Fruit fly (Drosophila melanogaster): Measurements from ENCODE around the gene CG31029.

DNA sequence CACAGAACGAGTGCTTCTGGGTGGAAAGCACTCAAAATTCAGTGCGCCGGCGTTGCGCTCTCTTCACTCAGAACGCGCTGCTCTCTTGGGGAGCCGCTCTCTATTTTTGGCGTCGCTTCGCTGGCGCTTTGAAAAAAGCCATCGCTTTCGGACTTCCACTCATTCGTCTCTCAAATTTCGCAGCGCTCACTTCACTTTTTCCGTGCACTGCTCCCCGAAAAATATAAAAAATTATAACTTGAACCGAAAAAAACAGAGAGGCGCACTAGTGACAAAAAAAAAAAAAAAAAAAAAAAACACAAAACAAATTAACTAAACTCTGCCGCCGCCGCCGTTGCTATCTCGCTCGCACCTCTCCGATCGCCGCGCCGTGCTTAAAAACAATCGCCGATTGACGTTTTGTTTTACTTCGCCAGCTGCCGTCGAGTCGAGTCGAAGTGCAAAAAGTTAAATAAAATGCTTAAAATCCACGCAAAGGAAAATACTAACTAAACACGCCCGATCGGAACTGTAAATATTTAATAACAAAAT, 32.8 kb downstream of the CG31029 start:
- TF ChIP-seq CG7045 (GFP tag; optimal IDR thresholded peaks at IDR 0.05) = peak; percentile 38
- peak; percentile 57 for TF ChIP-seq CG7101 (tag; optimal IDR thresholded peaks at IDR 0.05)
- no peak for TF ChIP-seq pad (GFP tag; optimal IDR thresholded peaks at IDR 0.05)
- no peak for TF ChIP-seq cnc (optimal IDR thresholded peaks at IDR 0.05)
- TF ChIP-seq CG33017 (tag; optimal IDR thresholded peaks at IDR 0.05) = peak; percentile 84
- peak; percentile 76 for TF ChIP-seq CG11617 (GFP tag; optimal IDR thresholded peaks at IDR 0.05)
- TF ChIP-seq CG14711 (tag; optimal IDR thresholded peaks at IDR 0.05) = no peak
- TF ChIP-seq Mnt (GFP tag; optimal IDR thresholded peaks at IDR 0.05) = peak; percentile 65
- peak; percentile 39 for TF ChIP-seq CG5204 (GFP tag; optimal IDR thresholded peaks at IDR 0.05)
- TF ChIP-seq tj (GFP tag; optimal IDR thresholded peaks at IDR 0.05) = peak; percentile 66

Measured in whole organism, adult.